Worm (Caenorhabditis elegans): ENCODE measurements around the gene D2062.1.
"Not testable (repeated sequence)": the region's sequence is repeated elsewhere in the genome, so short reads cannot be mapped to it uniquely, and the experiment has no call there.

DNA sequence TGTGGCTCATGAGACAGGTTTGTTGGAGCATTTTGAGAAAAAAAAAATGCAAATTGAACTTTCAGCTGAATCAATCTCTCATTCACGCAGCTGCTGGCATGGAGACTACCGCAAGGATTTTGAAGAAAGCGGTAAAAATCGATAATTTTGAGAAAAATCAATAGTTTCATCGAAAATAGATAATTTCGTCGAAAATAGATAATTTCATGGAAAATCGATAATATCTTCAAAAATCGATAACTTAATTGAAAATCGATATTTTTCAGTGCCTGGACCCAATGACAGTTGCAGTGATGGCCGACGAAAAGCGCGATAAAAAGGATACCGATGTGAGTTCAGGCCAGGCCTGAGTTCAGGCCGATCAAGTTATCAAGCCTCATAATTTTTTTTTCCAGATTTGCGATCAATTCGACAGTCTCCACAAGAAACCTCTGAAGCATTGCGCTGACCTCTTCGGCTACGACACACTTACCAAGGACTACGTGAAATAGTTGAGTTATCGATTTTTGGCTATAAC lies 8.3 kb upstream of the D2062.1 start, which contains the start of gene D2062.4:
- TF ChIP-seq ama-1 (optimal IDR thresholded peaks at IDR 0.05); fkh-4 (tag; optimal IDR thresholded peaks at IDR 0.05; ENCODE audit: borderline replicate concordance); alr-1 (tag; optimal IDR thresholded peaks at IDR 0.05; ENCODE audit: borderline replicate concordance); nhr-85 (tag); mep-1 (tag; optimal IDR thresholded peaks at IDR 0.05); blmp-1 (tag; optimal IDR thresholded peaks at IDR 0.05); ceh-88 (GFP tag; IDR thresholded peaks at IDR 0.05); unc-86 (tag; optimal IDR thresholded peaks at IDR 0.05); aha-1 (tag; optimal IDR thresholded peaks at IDR 0.05); lin-35 (GFP tag; optimal IDR thresholded peaks at IDR 0.05); snpc-4 (tag; optimal IDR thresholded peaks at IDR 0.05); aly-2 (tag; optimal IDR thresholded peaks at IDR 0.05); unc-62 (GFP tag; optimal IDR thresholded peaks at IDR 0.05): not testable (repeated sequence)
